ENCODE assay signal across 1 fruit fly cellular context in the genomic region with DNA sequence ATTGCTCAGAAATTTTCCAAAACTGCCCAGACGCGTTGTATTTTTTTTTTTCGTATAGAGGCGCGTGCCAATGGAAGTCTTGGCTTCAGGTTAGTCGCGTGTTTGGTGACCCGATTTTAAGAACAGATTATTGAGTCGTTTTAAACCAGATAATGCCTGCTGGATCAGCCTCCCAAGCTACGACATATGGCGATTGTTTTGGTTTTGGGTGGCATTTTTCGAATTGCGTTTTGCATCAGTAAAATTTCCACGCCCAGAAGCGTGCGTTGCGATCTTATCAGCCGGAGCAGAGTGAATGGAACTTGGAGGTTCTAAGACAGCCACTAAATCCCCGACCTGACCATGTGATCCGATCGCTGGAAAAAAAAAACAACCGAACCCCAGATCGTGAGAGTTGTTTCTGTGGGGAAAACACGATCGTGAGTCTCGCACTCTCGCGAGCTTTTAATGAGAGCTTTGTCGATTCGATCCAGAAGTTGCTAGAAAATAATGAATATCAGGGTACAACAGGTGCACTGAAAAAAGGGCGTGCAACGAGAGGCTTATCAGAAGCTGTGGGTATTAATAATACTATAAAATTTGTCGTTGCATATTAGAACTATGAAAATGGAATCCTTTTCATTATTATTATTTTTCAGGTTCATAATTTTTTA.
TF ChIP-seq lines count a peak whose summit lies in the region.

No protein-coding gene starts in this region.

TF ChIP-seq in whole organism, embryonic, 481 proteins besides CTCF, POLR2A, EP300 and RAD21 (continued from another document):
- TF ChIP-seq cwo (GFP tag; optimal IDR thresholded peaks at IDR 0.05; lab: Kevin White, UChicago), result peak; percentile 94
- no peak for TF ChIP-seq cg (GFP tag; optimal IDR thresholded peaks at IDR 0.05; lab: Kevin White, UChicago)
- no peak for TF ChIP-seq YL-1 (GFP tag; optimal IDR thresholded peaks at IDR 0.05; lab: Kevin White, UChicago)
- peak; percentile 62 for TF ChIP-seq CG10543 (GFP tag; optimal IDR thresholded peaks at IDR 0.05; lab: Kevin White, UChicago)
- peak in 1 of 2 experiments; percentile 25 for TF ChIP-seq Pdp1 (GFP tag; optimal IDR thresholded peaks at IDR 0.05; lab: Kevin White, UChicago)
- no peak for TF ChIP-seq CG17829 (tag; optimal IDR thresholded peaks at IDR 0.05; lab: Kevin White, UChicago)
- no peak for TF ChIP-seq Atf-2 (GFP tag; optimal IDR thresholded peaks at IDR 0.05; lab: Kevin White, UChicago)
- 0 out of 2 replicates have a peak, but pooled peaks have one; percentile 15 for TF ChIP-seq Ptx1 (GFP tag; IDR thresholded peaks at IDR 0.05; lab: Robert Waterston, UW)
- peak; percentile 33 for TF ChIP-seq ftz-f1 (GFP tag; optimal IDR thresholded peaks at IDR 0.05; lab: Kevin White, UChicago)
- 0 out of 4 replicates have a peak, but pooled peaks have one; percentile 64 for TF ChIP-seq chinmo (GFP tag; IDR thresholded peaks at IDR 0.05; lab: Robert Waterston, UW; ENCODE audit: partially characterized antibody)
- no peak for TF ChIP-seq sqz (GFP tag; optimal IDR thresholded peaks at IDR 0.05; lab: Kevin White, UChicago)
- TF ChIP-seq Side (GFP tag; optimal IDR thresholded peaks at IDR 0.05; lab: Kevin White, UChicago), result no peak
- no peak for TF ChIP-seq ken (GFP tag; IDR thresholded peaks at IDR 0.05; lab: Robert Waterston, UW)
- no peak for TF ChIP-seq CG14667 (GFP tag; IDR thresholded peaks at IDR 0.05; lab: Robert Waterston, UW)
- no peak for TF ChIP-seq CG2678 (tag; optimal IDR thresholded peaks at IDR 0.05; lab: Kevin White, UChicago)
- no peak for TF ChIP-seq CG15269 (tag; optimal IDR thresholded peaks at IDR 0.05; lab: Kevin White, UChicago)
- TF ChIP-seq CG30431 (GFP tag; optimal IDR thresholded peaks at IDR 0.05; lab: Kevin White, UChicago), result no peak
- TF ChIP-seq CG13894 (tag; optimal IDR thresholded peaks at IDR 0.05; lab: Kevin White, UChicago), result peak; percentile 5
- peak; percentile 48 for TF ChIP-seq gro (GFP tag; optimal IDR thresholded peaks at IDR 0.05; lab: Kevin White, UChicago)
- TF ChIP-seq Atf6 (GFP tag; IDR thresholded peaks at IDR 0.05; lab: Robert Waterston, UW), result no peak
- peak; percentile 57 for TF ChIP-seq grn (GFP tag; optimal IDR thresholded peaks at IDR 0.05; lab: Kevin White, UChicago)
- TF ChIP-seq NFAT (GFP tag; IDR thresholded peaks at IDR 0.05; lab: Robert Waterston, UW), result peak; percentile 22; the same call in 1 of the 2 replicates
- no peak for TF ChIP-seq pnt (GFP tag; optimal IDR thresholded peaks at IDR 0.05; lab: Kevin White, UChicago)
- peak; percentile 11 for TF ChIP-seq nmo (GFP tag; optimal IDR thresholded peaks at IDR 0.05; lab: Kevin White, UChicago)
- no peak for TF ChIP-seq CG8290 (GFP tag; optimal IDR thresholded peaks at IDR 0.05; lab: Kevin White, UChicago)
- peak in 1 of 2 experiments; percentile 34 for TF ChIP-seq CG8290 (tag; optimal IDR thresholded peaks at IDR 0.05; lab: Kevin White, UChicago)
TF ChIP-seq in whole organism, embryonic: peak in this region for 22.
